Fruit fly (Drosophila melanogaster) S2 (cell line): ENCODE measurements around the gene Sgf11.

Source experiments
- CG8478 ChIP-seq: fragments of >200 bp; optimal IDR thresholded peaks from 2 replicates; lab custom pipeline; 2018
- CTCF ChIP-seq, 2 experiments: fragments of >200 bp; optimal IDR thresholded peaks; 2 replicates each; lab custom pipeline; 2018

dm6 chr3L:18698312-18698711, 16.7 kb upstream of the Sgf11 start, which contains the start of gene Dic4:
- TF ChIP-seq CG8478 (lab: Kevin White, UChicago) (no peak), CTCF (optimal IDR thresholded peaks at IDR 0.05; lab: Kevin White, UChicago) (no peak)
